In the genomic region with DNA sequence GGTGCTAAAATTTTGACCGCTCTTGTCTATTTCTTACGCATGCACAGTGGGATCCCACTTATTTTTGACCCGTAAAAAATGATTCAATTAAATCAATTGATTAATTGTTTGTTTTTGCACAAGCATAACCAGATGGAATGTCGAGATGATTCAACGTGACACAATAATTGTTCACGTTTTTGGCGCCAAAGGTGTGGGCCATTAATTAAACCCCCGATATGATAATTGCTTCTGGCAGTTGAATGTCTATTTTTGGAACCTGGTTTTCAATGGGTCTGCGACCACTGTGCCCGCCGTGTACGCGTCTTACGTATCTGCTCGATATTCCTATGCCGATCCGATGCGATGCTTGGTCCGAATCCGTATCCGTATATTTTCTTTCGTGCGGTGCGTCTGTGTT, we compare ENCODE assay signal across 1 fruit fly cellular context.
TF ChIP-seq lines count a peak whose summit lies in the region.

No protein-coding gene starts in this region.

TF ChIP-seq in whole organism, embryonic, 481 proteins besides CTCF, POLR2A, EP300 and RAD21 (continued from another document and continues in another):
- TF ChIP-seq br (optimal IDR thresholded peaks at IDR 0.05; lab: Kevin White, UChicago) (no peak), Hmr (GFP tag; optimal IDR thresholded peaks at IDR 0.05; lab: Kevin White, UChicago) (no peak), nau (GFP tag; optimal IDR thresholded peaks at IDR 0.05; lab: Kevin White, UChicago) (no peak), fd96Cb (tag; optimal IDR thresholded peaks at IDR 0.05; lab: Kevin White, UChicago) (peak; percentile 76), ap (GFP tag; IDR thresholded peaks at IDR 0.05; lab: Robert Waterston, UW) (peak; percentile 57), Dfd (GFP tag; optimal IDR thresholded peaks at IDR 0.05; lab: Kevin White, UChicago) (no peak), D (optimal IDR thresholded peaks at IDR 0.05; lab: Kevin White, UChicago) (no peak), D (GFP tag; optimal IDR thresholded peaks at IDR 0.05; lab: Kevin White, UChicago) (peak; percentile 59), tup (GFP tag; optimal IDR thresholded peaks at IDR 0.05; lab: Kevin White, UChicago) (no peak), CG10321 (GFP tag; IDR thresholded peaks at IDR 0.05; lab: Robert Waterston, UW) (no peak), Med (GFP tag; lab: Kevin White, UChicago) (peak; percentile 97), CG18011 (GFP tag; optimal IDR thresholded peaks at IDR 0.05; lab: Kevin White, UChicago) (no peak), CG8359 (GFP tag; optimal IDR thresholded peaks at IDR 0.05; lab: Kevin White, UChicago; ENCODE audit: borderline replicate concordance) (peak; percentile 45), ATbp (GFP tag; optimal IDR thresholded peaks at IDR 0.05; lab: Kevin White, UChicago) (peak; percentile 65), Jarid2 (GFP tag; optimal IDR thresholded peaks at IDR 0.05; lab: Kevin White, UChicago) (peak; percentile 41), fd64A (GFP tag; optimal IDR thresholded peaks at IDR 0.05; lab: Kevin White, UChicago) (peak; percentile 47), CG10654 (GFP tag; optimal IDR thresholded peaks at IDR 0.05; lab: Kevin White, UChicago) (peak; percentile 59), crc (GFP tag; optimal IDR thresholded peaks at IDR 0.05; lab: Kevin White, UChicago) (peak; percentile 51), CG10959 (GFP tag; IDR thresholded peaks at IDR 0.05; lab: Robert Waterston, UW) (peak; percentile 54), CG12155 (GFP tag; optimal IDR thresholded peaks at IDR 0.05; lab: Kevin White, UChicago) (peak; percentile 49), Bteb2 (GFP tag; optimal IDR thresholded peaks at IDR 0.05; lab: Kevin White, UChicago) (peak; percentile 3), lilli (GFP tag; optimal IDR thresholded peaks at IDR 0.05; lab: Kevin White, UChicago) (peak; percentile 75), CG6791 (GFP tag; IDR thresholded peaks at IDR 0.05; lab: Robert Waterston, UW; ENCODE audit: partially characterized antibody) (no peak), ftz-f1 (GFP tag; optimal IDR thresholded peaks at IDR 0.05; lab: Kevin White, UChicago) (no peak), Oli (tag; optimal IDR thresholded peaks at IDR 0.05; lab: Kevin White, UChicago) (peak; percentile 77), CG33213 (GFP tag; optimal IDR thresholded peaks at IDR 0.05; lab: Kevin White, UChicago) (peak; percentile 58), C15 (GFP tag; IDR thresholded peaks at IDR 0.05; lab: Robert Waterston, UW) (no peak), CG3847 (GFP tag; IDR thresholded peaks at IDR 0.05; lab: Robert Waterston, UW) (peak; percentile 63), grn (GFP tag; optimal IDR thresholded peaks at IDR 0.05; lab: Kevin White, UChicago) (no peak), mld (GFP tag; IDR thresholded peaks at IDR 0.05; lab: Robert Waterston, UW; ENCODE audit: partially characterized antibody) (no peak), CG3726 (GFP tag; IDR thresholded peaks at IDR 0.05; lab: Robert Waterston, UW) (peak; percentile 73; the same call in 2 of the 3 replicates), Blimp-1 (GFP tag; optimal IDR thresholded peaks at IDR 0.05; lab: Kevin White, UChicago) (no peak), CG11247 (GFP tag; IDR thresholded peaks at IDR 0.05; lab: Robert Waterston, UW) (peak; percentile 65), hth (optimal IDR thresholded peaks at IDR 0.05; lab: Kevin White, UChicago) (no peak), CG10979 (tag; optimal IDR thresholded peaks at IDR 0.05; lab: Kevin White, UChicago) (peak; percentile 67), chif (GFP tag; optimal IDR thresholded peaks at IDR 0.05; lab: Kevin White, UChicago) (peak; percentile 35 to 52), CG7372 (GFP tag; IDR thresholded peaks at IDR 0.05; lab: Robert Waterston, UW) (peak; percentile 78), vvl (GFP tag; IDR thresholded peaks at IDR 0.05; lab: Robert Waterston, UW) (peak; percentile 85), CG1832 (GFP tag; optimal IDR thresholded peaks at IDR 0.05; lab: Kevin White, UChicago) (no peak), CG12236 (GFP tag; optimal IDR thresholded peaks at IDR 0.05; lab: Kevin White, UChicago) (peak; percentile 45), HLH54F (GFP tag; optimal IDR thresholded peaks at IDR 0.05; lab: Kevin White, UChicago) (peak; percentile 55), gsb-n (tag; optimal IDR thresholded peaks at IDR 0.05; lab: Kevin White, UChicago) (peak; percentile 48), az2 (GFP tag; optimal IDR thresholded peaks at IDR 0.05; lab: Kevin White, UChicago) (peak; percentile 53), CrebB (tag; optimal IDR thresholded peaks at IDR 0.05; lab: Kevin White, UChicago) (peak; percentile 58), CG2678 (tag; optimal IDR thresholded peaks at IDR 0.05; lab: Kevin White, UChicago) (no peak), ewg (GFP tag; optimal IDR thresholded peaks at IDR 0.05; lab: Kevin White, UChicago) (no peak), her (GFP tag; optimal IDR thresholded peaks at IDR 0.05; lab: Kevin White, UChicago) (peak; percentile 57), CG34422 (GFP tag; IDR thresholded peaks at IDR 0.05; lab: Robert Waterston, UW) (peak; percentile 83), CG12071 (GFP tag; optimal IDR thresholded peaks at IDR 0.05; lab: Kevin White, UChicago) (peak; percentile 78), CG11723 (GFP tag; optimal IDR thresholded peaks at IDR 0.05; lab: Kevin White, UChicago) (peak; percentile 52), Dll (GFP tag; IDR thresholded peaks at IDR 0.05; lab: Robert Waterston, UW; ENCODE audit: partially characterized antibody) (0 out of 4 replicates have a peak, but pooled peaks have one; percentile 20), Meics (GFP tag; optimal IDR thresholded peaks at IDR 0.05; lab: Kevin White, UChicago) (peak; percentile 71), NC2α (GFP tag; optimal IDR thresholded peaks at IDR 0.05; lab: Kevin White, UChicago) (peak; percentile 37), D19B (GFP tag; optimal IDR thresholded peaks at IDR 0.05; lab: Kevin White, UChicago) (peak; percentile 14), yki (optimal IDR thresholded peaks at IDR 0.05; lab: Kevin White, UChicago) (no peak), ro (GFP tag; IDR thresholded peaks at IDR 0.05; lab: Robert Waterston, UW) (peak; percentile 32; the same call in 1 of the 2 replicates), ERR (GFP tag; optimal IDR thresholded peaks at IDR 0.05; lab: Kevin White, UChicago) (peak; percentile 58), CG15073 (GFP tag; optimal IDR thresholded peaks at IDR 0.05; lab: Kevin White, UChicago) (no peak), lbe (GFP tag; optimal IDR thresholded peaks at IDR 0.05; lab: Kevin White, UChicago) (no peak), Tbp (GFP tag; optimal IDR thresholded peaks at IDR 0.05; lab: Kevin White, UChicago) (no peak), BtbVII (GFP tag; optimal IDR thresholded peaks at IDR 0.05; lab: Kevin White, UChicago) (peak; percentile 60), nmo (GFP tag; optimal IDR thresholded peaks at IDR 0.05; lab: Kevin White, UChicago) (peak; percentile 76), CkIIα-i1 (GFP tag; IDR thresholded peaks at IDR 0.05; lab: Robert Waterston, UW) (no peak), CG12219 (GFP tag; optimal IDR thresholded peaks at IDR 0.05; lab: Kevin White, UChicago) (peak; percentile 72), D19A (tag; optimal IDR thresholded peaks at IDR 0.05; lab: Kevin White, UChicago) (peak; percentile 67), CG11456 (GFP tag; IDR thresholded peaks at IDR 0.05; lab: Robert Waterston, UW) (peak; percentile 82), CG14965 (GFP tag; optimal IDR thresholded peaks at IDR 0.05; lab: Kevin White, UChicago; ENCODE audit: borderline replicate concordance) (no peak), CG15011 (GFP tag; optimal IDR thresholded peaks at IDR 0.05; lab: Kevin White, UChicago) (peak; percentile 43), Doc2 (GFP tag; IDR thresholded peaks at IDR 0.05; lab: Robert Waterston, UW) (no peak), Hr3 (GFP tag; optimal IDR thresholded peaks at IDR 0.05; lab: Kevin White, UChicago) (peak; percentile 23), CG4282 (GFP tag; optimal IDR thresholded peaks at IDR 0.05; lab: Kevin White, UChicago) (peak; percentile 49), CG4707 (GFP tag; optimal IDR thresholded peaks at IDR 0.05; lab: Kevin White, UChicago) (peak; percentile 46), CG32532 (GFP tag; IDR thresholded peaks at IDR 0.05; lab: Robert Waterston, UW) (peak; percentile 76), bigmax (GFP tag; optimal IDR thresholded peaks at IDR 0.05; lab: Kevin White, UChicago) (no peak), fd3F (GFP tag; optimal IDR thresholded peaks at IDR 0.05; lab: Kevin White, UChicago) (peak; percentile 56), sisA (GFP tag; IDR thresholded peaks at IDR 0.05; lab: Robert Waterston, UW) (peak; percentile 71), CG2129 (GFP tag; IDR thresholded peaks at IDR 0.05; lab: Robert Waterston, UW; ENCODE audit: partially characterized antibody) (no peak), disco-r (GFP tag; optimal IDR thresholded peaks at IDR 0.05; lab: Kevin White, UChicago) (peak; percentile 30), chn (GFP tag; optimal IDR thresholded peaks at IDR 0.05; lab: Kevin White, UChicago) (peak; percentile 38), org-1 (GFP tag; optimal IDR thresholded peaks at IDR 0.05; lab: Kevin White, UChicago) (peak; percentile 69), sob (GFP tag; IDR thresholded peaks at IDR 0.05; lab: Robert Waterston, UW) (peak; percentile 75), Abd-B (GFP tag; optimal IDR thresholded peaks at IDR 0.05; lab: Kevin White, UChicago) (no peak), CG9215 (GFP tag; IDR thresholded peaks at IDR 0.05; lab: Robert Waterston, UW) (peak; percentile 69), row (GFP tag; IDR thresholded peaks at IDR 0.05; lab: Robert Waterston, UW) (peak; percentile 92), CG18764 (GFP tag; optimal IDR thresholded peaks at IDR 0.05; lab: Kevin White, UChicago) (peak; percentile 49), fru (optimal IDR thresholded peaks at IDR 0.05; lab: Kevin White, UChicago) (no peak), CG3838 (GFP tag; optimal IDR thresholded peaks at IDR 0.05; lab: Kevin White, UChicago) (no peak), fd102C (GFP tag; optimal IDR thresholded peaks at IDR 0.05; lab: Kevin White, UChicago) (no peak), CG16863 (GFP tag; optimal IDR thresholded peaks at IDR 0.05; lab: Kevin White, UChicago) (peak; percentile 66), CG34224 (GFP tag; IDR thresholded peaks at IDR 0.05; lab: Robert Waterston, UW; ENCODE audit: partially characterized antibody) (no peak), CG3281 (GFP tag; optimal IDR thresholded peaks at IDR 0.05; lab: Kevin White, UChicago) (peak; percentile 72), CG11504 (tag; optimal IDR thresholded peaks at IDR 0.05; lab: Kevin White, UChicago) (peak; percentile 78), ind (GFP tag; optimal IDR thresholded peaks at IDR 0.05; lab: Kevin White, UChicago) (peak; percentile 80), chinmo (GFP tag; IDR thresholded peaks at IDR 0.05; lab: Robert Waterston, UW; ENCODE audit: partially characterized antibody) (no peak), Ets65A (GFP tag; lab: Kevin White, UChicago) (peak; percentile 98), toy (GFP tag; IDR thresholded peaks at IDR 0.05; lab: Robert Waterston, UW) (0 out of 2 replicates have a peak, but pooled peaks have one; percentile 8), Dref (GFP tag; IDR thresholded peaks at IDR 0.05; lab: Robert Waterston, UW) (no peak), CG9876 (GFP tag; optimal IDR thresholded peaks at IDR 0.05; lab: Kevin White, UChicago) (peak; percentile 13), ham (GFP tag; IDR thresholded peaks at IDR 0.05; lab: Robert Waterston, UW) (no peak), dm (GFP tag; optimal IDR thresholded peaks at IDR 0.05; lab: Kevin White, UChicago) (peak; percentile 33), CG31365 (tag; optimal IDR thresholded peaks at IDR 0.05; lab: Kevin White, UChicago) (peak; percentile 37), Fer1 (GFP tag; optimal IDR thresholded peaks at IDR 0.05; lab: Kevin White, UChicago) (peak; percentile 80), usp (GFP tag; optimal IDR thresholded peaks at IDR 0.05; lab: Kevin White, UChicago) (no peak), CG1647 (GFP tag; optimal IDR thresholded peaks at IDR 0.05; lab: Kevin White, UChicago) (peak; percentile 8), CG4328 (GFP tag; optimal IDR thresholded peaks at IDR 0.05; lab: Kevin White, UChicago) (peak; percentile 65), lab (GFP tag; optimal IDR thresholded peaks at IDR 0.05; lab: Kevin White, UChicago) (peak; percentile 70), CG4854 (GFP tag; optimal IDR thresholded peaks at IDR 0.05; lab: Kevin White, UChicago) (peak; percentile 38), Rfx (GFP tag; IDR thresholded peaks at IDR 0.05; lab: Robert Waterston, UW) (peak; percentile 85), CHES-1-like (GFP tag; optimal IDR thresholded peaks at IDR 0.05; lab: Kevin White, UChicago) (peak; percentile 40), CG12391 (tag; optimal IDR thresholded peaks at IDR 0.05; lab: Kevin White, UChicago) (peak; percentile 65), CG5953 (GFP tag; IDR thresholded peaks at IDR 0.05; lab: Robert Waterston, UW) (no peak), lmd (GFP tag; IDR thresholded peaks at IDR 0.05; lab: Robert Waterston, UW) (peak; percentile 83), Asciz (GFP tag; optimal IDR thresholded peaks at IDR 0.05; lab: Kevin White, UChicago) (peak; percentile 63), da (GFP tag; optimal IDR thresholded peaks at IDR 0.05; lab: Kevin White, UChicago) (no peak), CG5245 (GFP tag; optimal IDR thresholded peaks at IDR 0.05; lab: Kevin White, UChicago) (peak; percentile 56), Hsf (GFP tag; optimal IDR thresholded peaks at IDR 0.05; lab: Kevin White, UChicago) (peak; percentile 61), jigr1 (GFP tag; IDR thresholded peaks at IDR 0.05; lab: Robert Waterston, UW) (peak; percentile 61; the same call in 2 of the 3 replicates), CG6813 (GFP tag; optimal IDR thresholded peaks at IDR 0.05; lab: Kevin White, UChicago) (peak; percentile 68), CG18619 (GFP tag; optimal IDR thresholded peaks at IDR 0.05; lab: Kevin White, UChicago) (peak; percentile 39), CG2116 (GFP tag; optimal IDR thresholded peaks at IDR 0.05; lab: Kevin White, UChicago) (no peak), dysf (GFP tag; IDR thresholded peaks at IDR 0.05; lab: Robert Waterston, UW) (peak; percentile 85), eve (GFP tag; optimal IDR thresholded peaks at IDR 0.05; lab: Kevin White, UChicago) (no peak), Hr51 (GFP tag; optimal IDR thresholded peaks at IDR 0.05; lab: Kevin White, UChicago) (peak; percentile 11 to 76), CG12744 (GFP tag; optimal IDR thresholded peaks at IDR 0.05; lab: Kevin White, UChicago) (peak; percentile 31), CG7271 (tag; optimal IDR thresholded peaks at IDR 0.05; lab: Kevin White, UChicago) (peak; percentile 9), CG9817 (tag; optimal IDR thresholded peaks at IDR 0.05; lab: Kevin White, UChicago) (peak; percentile 72), klu (GFP tag; IDR thresholded peaks at IDR 0.05; lab: Robert Waterston, UW) (peak; percentile 50; the same call in 1 of the 2 replicates), CG8281 (tag; optimal IDR thresholded peaks at IDR 0.05; lab: Kevin White, UChicago) (peak; percentile 50)
